Worm (Caenorhabditis elegans): ENCODE data around the gene sri-77.

DNA sequence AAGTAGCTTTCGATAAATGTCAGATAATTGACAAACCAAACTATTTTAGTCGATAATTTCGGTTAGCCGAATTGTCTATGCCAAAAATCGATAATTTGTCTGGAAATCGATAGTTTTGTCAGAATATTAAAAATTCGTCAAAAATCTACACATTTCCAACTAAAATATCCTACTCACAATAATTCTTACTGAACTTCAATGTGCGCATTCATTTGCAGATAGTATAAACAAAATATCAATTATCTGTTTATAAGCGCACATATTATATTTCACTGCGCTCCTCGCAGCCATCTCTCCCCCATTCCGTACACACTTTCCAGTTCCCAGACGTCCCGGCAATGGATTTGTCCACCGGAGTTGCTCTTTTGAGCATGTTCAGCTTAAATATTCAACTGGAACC, 19.6 kb upstream of the sri-77 start, which contains the start of gene lgc-28:
- TF ChIP-seq W03F9.2 (tag; optimal IDR thresholded peaks at IDR 0.05) (no peak), dao-5 (tag; optimal IDR thresholded peaks at IDR 0.05) (no peak)

All from whole organism, L4/young adult.